Fruit fly (Drosophila melanogaster): Measurements from ENCODE around the gene CG13398.

DNA sequence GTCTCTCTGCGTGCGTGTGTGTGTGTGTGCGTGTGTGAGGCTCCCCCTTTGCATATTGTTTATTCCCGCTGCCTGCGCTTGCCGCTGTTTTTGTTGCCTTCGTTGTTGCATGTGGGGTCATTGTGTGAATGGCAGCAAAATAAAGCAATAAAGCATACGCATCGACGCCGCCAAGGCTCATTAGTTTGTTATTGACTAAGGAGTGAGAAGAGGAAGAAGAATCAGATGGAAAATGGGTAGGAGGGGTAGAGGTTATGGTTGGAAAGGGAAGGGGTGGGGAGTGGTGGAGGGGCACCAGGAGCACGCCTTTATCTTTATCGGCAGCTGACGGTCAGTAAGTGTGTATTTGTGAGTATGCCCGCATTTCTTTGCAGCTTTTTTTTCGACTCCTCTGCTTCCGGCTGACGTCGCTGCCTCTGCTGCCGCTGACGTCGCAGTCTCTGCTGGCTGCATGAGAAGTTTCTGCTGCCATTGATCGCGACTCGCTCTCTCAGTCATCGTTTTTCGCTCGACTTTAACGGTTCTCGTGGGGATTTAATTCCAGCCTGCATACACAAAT, 4.4 kb upstream of the CG13398 start:
- TF ChIP-seq Adf1 (GFP tag; IDR thresholded peaks at IDR 0.05) (peak; percentile 87), btn (GFP tag; optimal IDR thresholded peaks at IDR 0.05) (no peak), nmo (GFP tag; optimal IDR thresholded peaks at IDR 0.05) (no peak), CG43689 (GFP tag; IDR thresholded peaks at IDR 0.05) (no peak), CG4282 (GFP tag; optimal IDR thresholded peaks at IDR 0.05) (no peak), CG12391 (tag; optimal IDR thresholded peaks at IDR 0.05) (no peak)

Measured in whole organism, embryonic.